Worm (Caenorhabditis elegans) whole organism, early embryonic: Measurements from ENCODE around the gene F35C5.1.

ENCODE experiments used
- F13C5.2 ChIP-seq: sonication (generic microtip); optimal IDR thresholded peaks from 2 replicates; lab custom pipeline; 2017; ENCODE audit warnings: mild to moderate bottlenecking, missing genetic modification characterization, inconsistent platforms, missing compliant biosample characterization
- ama-1 ChIP-seq: fragments of 150-350 bp; optimal IDR thresholded peaks from 2 replicates; lab custom pipeline; 2014
- ceh-13 ChIP-seq: fragments of 200-800 bp; sonication (Bioruptor generic); optimal IDR thresholded peaks from 2 replicates; lab custom pipeline; 2018; ENCODE audit warnings: mild to moderate bottlenecking, missing genetic modification characterization, missing compliant biosample characterization
- ceh-36 ChIP-seq: sonication (generic microtip); optimal IDR thresholded peaks from 2 replicates; lab custom pipeline; 2016; ENCODE audit warnings: missing genetic modification characterization, inconsistent platforms, missing compliant biosample characterization
- ets-7 ChIP-seq: sonication (generic microtip); optimal IDR thresholded peaks from 2 replicates; lab custom pipeline; 2016; ENCODE audit warnings: missing genotype, missing genetic modification characterization, missing compliant biosample characterization
- flt-1 ChIP-seq: fragments of 200-800 bp; sonication (Bioruptor generic); IDR thresholded peaks from 2 replicates; pipeline ENCODE4 v1.3.6; 2022; ENCODE audit warnings: missing genetic modification characterization, missing compliant biosample characterization
- hnd-1 ChIP-seq: sonication (generic microtip); optimal IDR thresholded peaks from 2 replicates; lab custom pipeline; 2016; ENCODE audit warnings: missing genetic modification characterization, missing compliant biosample characterization
- pes-1 ChIP-seq: fragments of 200-800 bp; sonication (Bioruptor generic); IDR thresholded peaks from 2 replicates; pipeline ENCODE4 v1.3.6; 2022; ENCODE audit warnings: missing genetic modification reagents, missing genetic modification characterization, missing compliant biosample characterization
- scrt-1 ChIP-seq: fragments of 200-800 bp; sonication (Bioruptor generic); IDR thresholded peaks from 2 replicates; pipeline ENCODE4 v1.3.6; 2022; ENCODE audit warnings: missing genetic modification characterization, missing compliant biosample characterization
- sea-1 ChIP-seq: fragments of 200-800 bp; sonication (Bioruptor generic); conservative IDR thresholded peaks from 2 replicates; pipeline ENCODE4 v1.3.6; 2022; ENCODE audit warnings: missing genetic modification characterization, missing compliant biosample characterization

DNA sequence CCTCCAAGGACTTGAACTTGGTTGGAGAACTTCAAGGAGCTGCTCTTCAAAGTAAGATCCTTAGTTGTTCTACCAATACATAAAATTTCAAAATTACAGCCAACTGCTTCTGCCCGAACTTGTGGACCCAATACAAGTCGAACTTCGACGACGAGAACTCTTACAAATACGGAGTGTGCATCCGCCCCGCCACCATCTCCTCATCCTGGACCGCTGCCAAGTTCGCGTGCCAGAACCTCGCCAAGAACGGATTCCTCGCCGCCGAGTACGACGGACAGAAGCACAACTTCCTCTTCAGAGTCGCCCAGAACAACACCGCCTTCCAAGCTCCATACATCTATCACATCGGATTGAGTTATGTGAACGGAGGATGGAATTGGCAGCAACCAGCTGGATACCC is 16.1 kb downstream of the F35C5.1 start:
- TF ChIP-seq pes-1 (GFP tag; lab: Robert Waterston, UW) = no peak
- no peak for TF ChIP-seq F13C5.2 (tag; lab: Kevin White, UChicago)
- no peak for TF ChIP-seq hnd-1
- TF ChIP-seq ama-1 (lab: Kevin White, UChicago) = no peak
- no peak for TF ChIP-seq ceh-13 (GFP tag; lab: Kevin White, UChicago)
- TF ChIP-seq ets-7 = no peak
- no peak for TF ChIP-seq flt-1 (GFP tag; lab: Robert Waterston, UW)
- TF ChIP-seq ceh-36 (tag; lab: Kevin White, UChicago) = no peak
- no peak for TF ChIP-seq scrt-1 (GFP tag; lab: Robert Waterston, UW)
- TF ChIP-seq sea-1 (GFP tag; lab: Robert Waterston, UW) = no peak
